Worm (Caenorhabditis elegans): ENCODE measurements around the gene clec-138.

The clec-138 gene

ce11 chrII:4602533-4602932, 17.1 kb downstream of the clec-138 start, which contains the start of gene coa-3:
TSS of gene coa-3 (minus strand) at chrII:4602633.
- no peak for TF ChIP-seq blmp-1 (tag; optimal IDR thresholded peaks at IDR 0.05)
- no peak for TF ChIP-seq efl-1 (optimal IDR thresholded peaks at IDR 0.05)
- TF ChIP-seq efl-1 (GFP tag; optimal IDR thresholded peaks at IDR 0.05 in 1 of 2) = peak in 1 of 2 experiments; percentile 89

DNA sequence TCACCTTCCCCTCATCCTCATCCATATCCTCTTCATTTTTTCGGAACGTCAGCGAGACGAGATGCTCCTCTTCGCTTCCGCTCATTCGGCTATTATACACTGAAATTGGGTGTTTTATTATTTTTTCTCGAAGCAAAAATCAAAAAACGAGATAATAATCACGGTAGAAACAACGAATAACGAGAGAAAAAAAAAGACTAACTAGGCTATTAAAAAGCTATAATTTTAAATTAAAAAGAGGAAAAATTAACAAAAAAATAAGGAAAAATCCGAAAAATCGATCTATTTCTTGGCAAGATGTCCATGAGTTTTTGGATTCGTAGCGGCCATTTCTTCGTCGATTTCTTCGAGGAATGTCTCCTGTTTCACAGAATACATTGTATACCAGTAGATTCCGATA, 18.3 kb downstream of the clec-138 start, which contains the start of gene ipla-1:
Gene ipla-1 (minus strand): TSS at position 101 of the 400 bp plus-strand sequence.
- TF ChIP-seq lin-35 (GFP tag; optimal IDR thresholded peaks at IDR 0.05) = no peak
- TF ChIP-seq lsy-2 (tag; optimal IDR thresholded peaks at IDR 0.05) = no peak
- no peak for TF ChIP-seq hlh-4 (tag; optimal IDR thresholded peaks at IDR 0.05)
- TF ChIP-seq skn-1 (tag; optimal IDR thresholded peaks at IDR 0.05) = no peak
- TF ChIP-seq aly-2 (tag; optimal IDR thresholded peaks at IDR 0.05) = no peak
- no peak for TF ChIP-seq unc-86 (tag; optimal IDR thresholded peaks at IDR 0.05)
- no peak for TF ChIP-seq isw-1 (GFP tag; IDR thresholded peaks at IDR 0.05)
- no peak for TF ChIP-seq snu-23 (GFP tag; optimal IDR thresholded peaks at IDR 0.05)
- TF ChIP-seq ceh-8 (GFP tag; optimal IDR thresholded peaks at IDR 0.05) = no peak
- TF ChIP-seq swsn-7 (tag; optimal IDR thresholded peaks at IDR 0.05) = no peak
- no peak for TF ChIP-seq nhr-71 (tag; optimal IDR thresholded peaks at IDR 0.05)
- TF ChIP-seq ceh-88 (GFP tag; IDR thresholded peaks at IDR 0.05) = no peak
- TF ChIP-seq nhr-20 (tag; optimal IDR thresholded peaks at IDR 0.05) = no peak
- TF ChIP-seq ama-1 (optimal IDR thresholded peaks at IDR 0.05) = no peak
- no peak for TF ChIP-seq lin-13 (GFP tag; optimal IDR thresholded peaks at IDR 0.05)
- no peak for TF ChIP-seq dpl-1 (GFP tag; optimal IDR thresholded peaks at IDR 0.05)
- no peak for TF ChIP-seq mab-9 (GFP tag; IDR thresholded peaks at IDR 0.05)
- no peak for TF ChIP-seq ces-1 (GFP tag; optimal IDR thresholded peaks at IDR 0.05)
- no peak for TF ChIP-seq blmp-1 (tag; optimal IDR thresholded peaks at IDR 0.05)
- TF ChIP-seq efl-3 (GFP tag; optimal IDR thresholded peaks at IDR 0.05) = no peak

ce11 chrII:4600818-4601217, 18.8 kb downstream of the clec-138 start:
- TF ChIP-seq efl-1 (optimal IDR thresholded peaks at IDR 0.05) = no peak
- peak in 1 of 2 experiments; percentile 11 for TF ChIP-seq efl-1 (GFP tag; optimal IDR thresholded peaks at IDR 0.05 in 1 of 2)
- no peak for TF ChIP-seq unc-130 (tag; optimal IDR thresholded peaks at IDR 0.05)

ce11 chrII:4600276-4600675, 19.3 kb downstream of the clec-138 start:
- no peak for TF ChIP-seq egl-13 (tag; optimal IDR thresholded peaks at IDR 0.05)
- no peak for TF ChIP-seq nhr-90 (tag; optimal IDR thresholded peaks at IDR 0.05; ENCODE audit: poor library complexity)
- TF ChIP-seq jun-1 (tag; optimal IDR thresholded peaks at IDR 0.05) = no peak
- TF ChIP-seq nhr-85 (tag) = peak; percentile 25
- peak; percentile 2 for TF ChIP-seq snu-23 (GFP tag; optimal IDR thresholded peaks at IDR 0.05)
- TF ChIP-seq blmp-1 (tag; optimal IDR thresholded peaks at IDR 0.05) = peak; percentile 82
- no peak for TF ChIP-seq dsc-1 (tag; optimal IDR thresholded peaks at IDR 0.05)
- peak; percentile 14 for TF ChIP-seq lin-14 (GFP tag; optimal IDR thresholded peaks at IDR 0.05)

DNA sequence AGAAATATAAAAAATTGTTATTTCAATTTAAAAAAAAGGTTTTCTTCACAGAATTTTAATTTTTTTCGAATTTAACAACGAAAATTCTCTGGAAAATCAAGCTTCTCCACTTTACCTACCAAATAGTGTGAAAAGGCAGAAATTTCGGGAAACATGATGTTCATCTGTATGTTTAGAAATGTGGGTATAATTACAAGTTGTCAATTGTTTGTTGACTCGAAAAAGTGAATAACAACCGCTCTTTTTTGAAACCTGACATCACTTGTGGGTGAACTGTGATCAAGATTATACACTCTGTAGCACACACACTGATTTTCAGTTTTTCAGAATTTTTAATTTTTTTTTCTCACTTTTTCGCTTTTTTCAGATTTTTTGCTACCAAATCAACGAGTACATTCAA, 19.8 kb downstream of the clec-138 start:
- TF ChIP-seq zip-4 (GFP tag; optimal IDR thresholded peaks at IDR 0.05) = no peak
- peak; percentile 20 for TF ChIP-seq fkh-8 (tag; optimal IDR thresholded peaks at IDR 0.05)

- TF ChIP-seq grh-1 (GFP tag; IDR thresholded peaks at IDR 0.05) = no peak
- TF ChIP-seq lin-14 (GFP tag; optimal IDR thresholded peaks at IDR 0.05) = peak; percentile 10
- TF ChIP-seq efl-1 (optimal IDR thresholded peaks at IDR 0.05) = no peak
- peak in 1 of 2 experiments; percentile 7 for TF ChIP-seq efl-1 (GFP tag; optimal IDR thresholded peaks at IDR 0.05 in 1 of 2)
- peak; percentile 77 for TF ChIP-seq elt-2 (tag; optimal IDR thresholded peaks at IDR 0.05)
These were observed 20.8 kb downstream of the clec-138 start for ce11 chrII:4598815-4599214.
